Fruit fly (Drosophila melanogaster) whole organism, embryonic: ENCODE measurements around the gene CG5968.

Source experiments
- Awh ChIP-seq: fragments of 200-800 bp; sonication (Bioruptor generic); IDR thresholded peaks from 2 replicates; pipeline ENCODE4, ENCODE4 v1.3.6; 2022; ENCODE audit warnings: missing biosample characterization, missing genetic modification characterization
- CG10321 ChIP-seq: fragments of 200-800 bp; sonication (Bioruptor generic); IDR thresholded peaks from 2 replicates; pipeline ENCODE4 v1.3.6; 2022; ENCODE audit warnings: missing biosample characterization, missing genetic modification characterization
- CG10366 ChIP-seq: fragments of 200-800 bp; sonication (Bioruptor generic); IDR thresholded peaks from 2 replicates; pipeline ENCODE4 v1.3.6; 2022; ENCODE audit warnings: missing biosample characterization, missing genetic modification characterization
- CG11085 ChIP-seq: fragments of 200-800 bp; sonication (Bioruptor generic); IDR thresholded peaks from 2 replicates; pipeline ENCODE4 v1.3.6; 2022; ENCODE audit warnings: missing biosample characterization, missing genetic modification characterization
- CG11504 ChIP-seq: fragments of 200-800 bp; sonication (Bioruptor generic); optimal IDR thresholded peaks from 3 replicates; lab custom pipeline; 2019; ENCODE audit warnings: missing biosample characterization, mild to moderate bottlenecking, missing genetic modification characterization, moderate library complexity
- CG12104 ChIP-seq: fragments of 200-800 bp; sonication (Bioruptor generic); optimal IDR thresholded peaks from 3 replicates; lab custom pipeline; 2016; ENCODE audit warnings: missing biosample characterization, missing genetic modification characterization
- CG12391 ChIP-seq: fragments of 200-800 bp; sonication (Bioruptor generic); optimal IDR thresholded peaks from 3 replicates; lab custom pipeline; 2018; ENCODE audit warnings: missing biosample characterization, mild to moderate bottlenecking, missing genetic modification characterization, moderate library complexity
- CG12659 ChIP-seq: fragments of 200-800 bp; sonication (Bioruptor generic); optimal IDR thresholded peaks from 3 replicates; lab custom pipeline; 2017; ENCODE audit warnings: mild to moderate bottlenecking, missing biosample characterization, missing genetic modification reagents, missing genetic modification characterization
- CG1792 ChIP-seq: fragments of 200-800 bp; sonication (Bioruptor generic); optimal IDR thresholded peaks from 2 replicates; lab custom pipeline; 2016; ENCODE audit warnings: missing biosample characterization, missing genetic modification characterization
- CG2120 ChIP-seq: fragments of 200-800 bp; sonication (Bioruptor generic); optimal IDR thresholded peaks from 3 replicates; lab custom pipeline; 2016; ENCODE audit warnings: missing biosample characterization, missing genetic modification characterization
- CG30403 ChIP-seq: fragments of 200-800 bp; sonication (Bioruptor generic); optimal IDR thresholded peaks from 3 replicates; lab custom pipeline; 2016; ENCODE audit warnings: missing biosample characterization, missing genetic modification characterization
- CG30431 ChIP-seq: fragments of 200-800 bp; sonication (Bioruptor generic); optimal IDR thresholded peaks from 2 replicates; lab custom pipeline; 2017; ENCODE audit warnings: missing biosample characterization, missing genetic modification characterization
- CG31388 ChIP-seq: fragments of 200-800 bp; sonication (Bioruptor generic); optimal IDR thresholded peaks from 2 replicates; lab custom pipeline; 2016; ENCODE audit warnings: missing biosample characterization, missing genetic modification characterization
- CG3726 ChIP-seq: fragments of 200-800 bp; sonication (Bioruptor generic); IDR thresholded peaks from 3 replicates; pipeline ENCODE4, ENCODE4 v1.3.6; 2022; ENCODE audit warnings: missing biosample characterization, missing genetic modification characterization
- CG4820 ChIP-seq: fragments of 200-800 bp; sonication (Bioruptor generic); optimal IDR thresholded peaks from 3 replicates; lab custom pipeline; 2016; ENCODE audit warnings: missing biosample characterization, missing genetic modification characterization
- CG6689 ChIP-seq: fragments of 200-800 bp; sonication (Bioruptor generic); IDR thresholded peaks from 2 replicates; pipeline ENCODE4 v1.3.6; 2022; ENCODE audit warnings: missing biosample characterization, missing genetic modification characterization
- CG6854 ChIP-seq: fragments of 200-800 bp; sonication (Bioruptor generic); optimal IDR thresholded peaks from 3 replicates; lab custom pipeline; 2017; ENCODE audit warnings: missing biosample characterization, mild to moderate bottlenecking, missing genetic modification characterization
- CG8388 ChIP-seq: fragments of 200-800 bp; sonication (Bioruptor generic); optimal IDR thresholded peaks from 2 replicates; lab custom pipeline; 2019; ENCODE audit warnings: missing biosample characterization, mild to moderate bottlenecking, missing genetic modification characterization, moderate library complexity
- CG8924 ChIP-seq: fragments of 200-800 bp; optimal IDR thresholded peaks from 3 replicates; lab custom pipeline; 2019; ENCODE audit warnings: missing biosample characterization, mild to moderate bottlenecking, missing genetic modification characterization, moderate library complexity
- CG9876 ChIP-seq: fragments of 200-800 bp; sonication (Bioruptor generic); optimal IDR thresholded peaks from 2 replicates; lab custom pipeline; 2016; ENCODE audit warnings: missing biosample characterization, missing genetic modification characterization
- Dip2 ChIP-seq: fragments of 200-800 bp; sonication (Bioruptor generic); IDR thresholded peaks from 2 replicates; pipeline ENCODE4 v1.3.6; 2022; ENCODE audit warnings: missing biosample characterization, missing genetic modification characterization
- Dll ChIP-seq: fragments of 200-800 bp; sonication (Bioruptor generic); IDR thresholded peaks from 4 replicates; pipeline ENCODE4 v1.3.6; 2022; ENCODE audit warnings: missing biosample characterization, missing genetic modification characterization; ENCODE audit not compliant: partially characterized antibody
- Dref ChIP-seq: fragments of 200-800 bp; sonication (Bioruptor generic); IDR thresholded peaks from 2 replicates; pipeline ENCODE4 v1.3.6; 2022; ENCODE audit warnings: missing biosample characterization, missing genetic modification characterization
- ERR ChIP-seq: fragments of 200-800 bp; sonication (Bioruptor generic); optimal IDR thresholded peaks from 2 replicates; lab custom pipeline; 2016; ENCODE audit warnings: missing biosample characterization, missing genetic modification characterization
- Ets65A ChIP-seq: fragments of 200-800 bp; sonication (Bioruptor generic); peaks from one replicate; lab custom pipeline; 2016; ENCODE audit warnings: missing biosample characterization, missing genetic modification characterization
- Fer2 ChIP-seq: fragments of 200-800 bp; sonication (Bioruptor generic); optimal IDR thresholded peaks from 2 replicates; lab custom pipeline; 2018; ENCODE audit warnings: missing biosample characterization, mild to moderate bottlenecking, missing genetic modification characterization, moderate library complexity
- H2.0 ChIP-seq: fragments of 200-800 bp; sonication (Bioruptor generic); IDR thresholded peaks from 2 replicates; pipeline ENCODE4 v1.3.6; 2022; ENCODE audit warnings: missing biosample characterization, missing genetic modification characterization
- Hmr ChIP-seq: fragments of 200-800 bp; sonication (Bioruptor generic); optimal IDR thresholded peaks from 3 replicates; lab custom pipeline; 2017; ENCODE audit warnings: mild to moderate bottlenecking, missing biosample characterization, missing genetic modification reagents, missing genetic modification characterization
- NFAT ChIP-seq: fragments of 200-800 bp; sonication (Bioruptor generic); IDR thresholded peaks from 2 replicates; pipeline ENCODE4 v1.3.6; 2022; ENCODE audit warnings: missing biosample characterization, missing genetic modification characterization
- Rx ChIP-seq: fragments of 200-800 bp; sonication (Bioruptor generic); IDR thresholded peaks from 2 replicates; pipeline ENCODE4 v1.3.6; 2022; ENCODE audit warnings: missing biosample characterization, missing genetic modification characterization
- Usf ChIP-seq: fragments of 200-800 bp; sonication (Bioruptor generic); optimal IDR thresholded peaks from 2 replicates; lab custom pipeline; 2017; ENCODE audit warnings: missing genotype, missing biosample characterization, missing genetic modification characterization
- Xbp1 ChIP-seq: fragments of 200-800 bp; sonication (Bioruptor generic); optimal IDR thresholded peaks from 3 replicates; lab custom pipeline; 2016; ENCODE audit warnings: missing biosample characterization, mild to moderate bottlenecking, missing genetic modification characterization
- abd-A ChIP-seq: fragments of 200-800 bp; sonication (Bioruptor generic); optimal IDR thresholded peaks from 3 replicates; lab custom pipeline; 2019; ENCODE audit warnings: missing biosample characterization, mild to moderate bottlenecking, missing genetic modification characterization, moderate library complexity
- ara ChIP-seq: fragments of 200-800 bp; sonication (Bioruptor generic); IDR thresholded peaks from 2 replicates; pipeline ENCODE4 v1.3.6; 2022; ENCODE audit warnings: missing biosample characterization, missing genetic modification characterization
- ase ChIP-seq: fragments of 200-800 bp; sonication (Bioruptor generic); IDR thresholded peaks from 3 replicates; pipeline ENCODE4 v1.3.6; 2022; ENCODE audit warnings: missing biosample characterization, missing genetic modification characterization
- crc ChIP-seq: fragments of 200-800 bp; sonication (Bioruptor generic); optimal IDR thresholded peaks from 2 replicates; lab custom pipeline; 2016; ENCODE audit warnings: missing biosample characterization, missing genetic modification characterization
- dimm ChIP-seq: fragments of 200-800 bp; sonication (Bioruptor generic); IDR thresholded peaks from 2 replicates; pipeline ENCODE4 v1.3.6; 2022; ENCODE audit warnings: missing biosample characterization, missing genetic modification characterization
- disco-r ChIP-seq: fragments of 200-800 bp; sonication (Bioruptor generic); optimal IDR thresholded peaks from 2 replicates; lab custom pipeline; 2016; ENCODE audit warnings: missing biosample characterization, missing genetic modification characterization
- ewg ChIP-seq: fragments of 200-800 bp; sonication (Bioruptor generic); optimal IDR thresholded peaks from 3 replicates; lab custom pipeline; 2017; ENCODE audit warnings: mild to moderate bottlenecking, missing biosample characterization, missing genetic modification reagents, missing genetic modification characterization
- gce ChIP-seq: fragments of 200-800 bp; sonication (Bioruptor generic); IDR thresholded peaks from 3 replicates; pipeline ENCODE4 v1.3.6; 2022; ENCODE audit warnings: missing biosample characterization, missing genetic modification characterization
- gcm ChIP-seq: fragments of 200-800 bp; sonication (Bioruptor generic); optimal IDR thresholded peaks from 2 replicates; lab custom pipeline; 2019; ENCODE audit warnings: missing biosample characterization, mild to moderate bottlenecking, missing genetic modification characterization, moderate library complexity
- insv ChIP-seq, 2 experiments: fragments of 200-800 bp; sonication (Bioruptor generic); optimal IDR thresholded peaks; 3 replicates each; lab custom pipeline; 2016 to 2018; ENCODE audit warnings: missing biosample characterization in 2 of 2, missing genetic modification characterization in 2 of 2
- pnt ChIP-seq: fragments of 200-800 bp; sonication (Bioruptor generic); optimal IDR thresholded peaks from 3 replicates; lab custom pipeline; 2016; ENCODE audit warnings: missing biosample characterization, missing genetic modification characterization
- repo ChIP-seq: fragments of 200-800 bp; sonication (Bioruptor generic); optimal IDR thresholded peaks from 2 replicates; lab custom pipeline; 2016; ENCODE audit warnings: missing biosample characterization, missing genetic modification characterization
- sisA ChIP-seq: fragments of 200-800 bp; sonication (Bioruptor generic); IDR thresholded peaks from 2 replicates; pipeline ENCODE4 v1.3.6; 2022; ENCODE audit warnings: missing biosample characterization, missing genetic modification characterization
- slbo ChIP-seq: fragments of 200-800 bp; sonication (Bioruptor generic); IDR thresholded peaks from 2 replicates; pipeline ENCODE4 v1.3.6; 2022; ENCODE audit warnings: missing biosample characterization, missing genetic modification characterization
- tll ChIP-seq, 2 experiments: fragments of 200-800 bp in 1 of 2; fragments of >200 bp in 1 of 2; sonication (Bioruptor generic) in 1 of 2; optimal IDR thresholded peaks; 2 replicates each; lab custom pipeline; 2017 to 2019; ENCODE audit warnings: missing biosample characterization in 2 of 2, missing genetic modification characterization in 2 of 2, mild to moderate bottlenecking in 1 of 2, moderate library complexity in 1 of 2
- tna ChIP-seq: fragments of 200-800 bp; sonication (Bioruptor generic); IDR thresholded peaks from 2 replicates; pipeline ENCODE4 v1.3.6; 2022; ENCODE audit warnings: missing biosample characterization, missing genetic modification characterization; ENCODE audit not compliant: partially characterized antibody
- ttk ChIP-seq: fragments of 200-800 bp; sonication (Bioruptor generic); IDR thresholded peaks from 2 replicates; pipeline ENCODE4 v2.1.2; 2022; ENCODE audit warnings: missing biosample characterization, missing genetic modification characterization
- z ChIP-seq: fragments of 200-800 bp; sonication (Bioruptor generic); IDR thresholded peaks from 3 replicates; pipeline ENCODE4 v1.3.6; 2022; ENCODE audit warnings: missing biosample characterization, missing genetic modification characterization
- zen ChIP-seq: fragments of 200-800 bp; sonication (Bioruptor generic); optimal IDR thresholded peaks from 3 replicates; lab custom pipeline; 2018; ENCODE audit warnings: missing biosample characterization, mild to moderate bottlenecking, missing genetic modification characterization, moderate library complexity
- zfh1 ChIP-seq: fragments of 200-800 bp; sonication (Bioruptor generic); IDR thresholded peaks from 3 replicates; pipeline ENCODE4 v1.3.6; 2022; ENCODE audit warnings: missing biosample characterization, missing genetic modification characterization

The CG5968 gene

dm6 chr2L:16544563-16545066, 5.1 kb downstream of the CG5968 start, which contains the start of gene mtgo (continued):
- no peak for TF ChIP-seq CG1792 (GFP tag; lab: Kevin White, UChicago)
- no peak for TF ChIP-seq CG12104 (GFP tag; lab: Kevin White, UChicago)
- TF ChIP-seq CG9876 (GFP tag; lab: Kevin White, UChicago): no peak
- TF ChIP-seq CG8388: no peak
- TF ChIP-seq zfh1 (GFP tag; lab: Robert Waterston, UW): no peak
- no peak for TF ChIP-seq sisA (GFP tag; lab: Robert Waterston, UW)
- TF ChIP-seq CG2120 (GFP tag; lab: Kevin White, UChicago): peak; percentile 57
- TF ChIP-seq gce (GFP tag; lab: Robert Waterston, UW): no peak
- peak; percentile 18 for TF ChIP-seq Hmr (GFP tag; lab: Kevin White, UChicago)
- no peak for TF ChIP-seq Ets65A (GFP tag; lab: Kevin White, UChicago)
- no peak for TF ChIP-seq ttk
- TF ChIP-seq Dref (GFP tag; lab: Robert Waterston, UW): no peak
- no peak for TF ChIP-seq dimm (GFP tag; lab: Robert Waterston, UW)
- TF ChIP-seq Fer2 (tag; lab: Kevin White, UChicago): no peak
- peak; percentile 50 for TF ChIP-seq CG6854
- peak; percentile 29 for TF ChIP-seq CG30403 (GFP tag; lab: Kevin White, UChicago)
- TF ChIP-seq H2.0 (GFP tag; lab: Robert Waterston, UW): no peak
- TF ChIP-seq CG11085 (GFP tag; lab: Robert Waterston, UW): peak; percentile 17; the same call in 1 of the 2 replicates
- no peak for TF ChIP-seq NFAT (GFP tag; lab: Robert Waterston, UW)
- TF ChIP-seq Xbp1: no peak
- no peak for TF ChIP-seq Usf
- TF ChIP-seq CG3726: no peak
- TF ChIP-seq Rx (GFP tag; lab: Robert Waterston, UW): no peak
- no peak for TF ChIP-seq insv (GFP tag; optimal IDR thresholded peaks at IDR 0.05; lab: Kevin White, UChicago)
- no peak for TF ChIP-seq CG31388 (GFP tag; lab: Kevin White, UChicago)
- no peak for TF ChIP-seq Dll
- TF ChIP-seq repo: no peak
- TF ChIP-seq CG10366 (GFP tag; lab: Robert Waterston, UW): no peak
- TF ChIP-seq tll (GFP tag; optimal IDR thresholded peaks at IDR 0.05; lab: Kevin White, UChicago): no peak
- no peak for TF ChIP-seq tna (GFP tag; lab: Robert Waterston, UW)
- TF ChIP-seq zen: no peak
- no peak for TF ChIP-seq slbo (GFP tag; lab: Robert Waterston, UW)
- TF ChIP-seq ara (GFP tag; lab: Robert Waterston, UW): no peak
- peak; percentile 94 for TF ChIP-seq z (GFP tag; lab: Robert Waterston, UW)
- TF ChIP-seq abd-A (tag; lab: Kevin White, UChicago): no peak
- TF ChIP-seq ERR (GFP tag; lab: Kevin White, UChicago): no peak
- no peak for TF ChIP-seq pnt (GFP tag; lab: Kevin White, UChicago)
- no peak for TF ChIP-seq CG10321 (GFP tag; lab: Robert Waterston, UW)
- no peak for TF ChIP-seq gcm (GFP tag; lab: Kevin White, UChicago)
- peak; percentile 48 for TF ChIP-seq CG11504 (tag; lab: Kevin White, UChicago)
- no peak for TF ChIP-seq Dip2 (GFP tag; lab: Robert Waterston, UW)
- TF ChIP-seq CG30431 (GFP tag; lab: Kevin White, UChicago): no peak
- no peak for TF ChIP-seq ewg (GFP tag; lab: Kevin White, UChicago)
- TF ChIP-seq CG6689 (GFP tag; lab: Robert Waterston, UW): peak; percentile 62
- no peak for TF ChIP-seq Awh (GFP tag; lab: Robert Waterston, UW)
- no peak for TF ChIP-seq crc (GFP tag; lab: Kevin White, UChicago)
- TF ChIP-seq CG8924 (tag; lab: Kevin White, UChicago): peak; percentile 7
- TF ChIP-seq CG4820 (GFP tag; lab: Kevin White, UChicago): no peak
- TF ChIP-seq ase (GFP tag; lab: Robert Waterston, UW): peak; percentile 54; the same call in 1 of the 3 replicates
- TF ChIP-seq CG12659: no peak
- peak; percentile 18 for TF ChIP-seq CG12391 (tag; lab: Kevin White, UChicago)
- no peak for TF ChIP-seq disco-r (GFP tag; lab: Kevin White, UChicago)
